Fruit fly (Drosophila melanogaster) whole organism, pupa: Measurements from ENCODE around the gene Lk.

Experiments
- CG8301 ChIP-seq: fragments of 200-800 bp; sonication (Bioruptor generic); optimal IDR thresholded peaks from 2 replicates; lab custom pipeline; 2018; ENCODE audit warnings: missing biosample characterization, mild to moderate bottlenecking, missing genetic modification characterization
- Snoo ChIP-seq: fragments of 200-800 bp; sonication (Bioruptor generic); optimal IDR thresholded peaks from 3 replicates; lab custom pipeline; 2017; ENCODE audit warnings: missing biosample characterization, mild to moderate bottlenecking, missing genetic modification characterization, inconsistent platforms
- rn ChIP-seq: fragments of 200-800 bp; sonication (Bioruptor generic); IDR thresholded peaks from 2 replicates; pipeline ENCODE4 v1.3.6; 2022; ENCODE audit warnings: missing biosample characterization, missing genetic modification characterization

- TF ChIP-seq Snoo (no peak), CG8301 (no peak), rn (GFP tag; lab: Robert Waterston, UW) (no peak)
Observed at dm6 chr3L:14556774-14557741, 3.5 kb downstream of the Lk start.
